Fruit fly (Drosophila melanogaster) whole organism, embryonic: Measurements from ENCODE around the gene CG3368.

Source experiments
- Aef1 ChIP-seq: fragments of 200-800 bp; sonication (Bioruptor generic); IDR thresholded peaks from 3 replicates; pipeline ENCODE4 v1.3.6; 2022; ENCODE audit warnings: missing biosample characterization, missing genetic modification characterization
- Atf3 ChIP-seq: fragments of 200-800 bp; sonication (Bioruptor generic); optimal IDR thresholded peaks from 3 replicates; lab custom pipeline; 2016; ENCODE audit warnings: missing biosample characterization, missing genetic modification characterization
- CG10267 ChIP-seq: fragments of 200-800 bp; sonication (Bioruptor generic); optimal IDR thresholded peaks from 2 replicates; lab custom pipeline; 2018; ENCODE audit warnings: missing biosample characterization, mild to moderate bottlenecking, missing genetic modification characterization, moderate library complexity
- CG10959 ChIP-seq: fragments of 200-800 bp; sonication (Bioruptor generic); IDR thresholded peaks from 2 replicates; pipeline ENCODE4 v1.3.6; 2022; ENCODE audit warnings: missing biosample characterization, missing genetic modification characterization
- CG10979 ChIP-seq: fragments of 200-800 bp; sonication (Bioruptor generic); optimal IDR thresholded peaks from 2 replicates; lab custom pipeline; 2018; ENCODE audit warnings: missing biosample characterization, mild to moderate bottlenecking, missing genetic modification characterization, moderate library complexity
- CG11398 ChIP-seq: fragments of 200-800 bp; sonication (Bioruptor generic); optimal IDR thresholded peaks from 2 replicates; lab custom pipeline; 2016; ENCODE audit warnings: missing biosample characterization, missing genetic modification characterization
- CG12299 ChIP-seq: fragments of 200-800 bp; sonication (Bioruptor generic); optimal IDR thresholded peaks from 2 replicates; lab custom pipeline; 2018; ENCODE audit warnings: missing biosample characterization, mild to moderate bottlenecking, missing genetic modification characterization
- CG12391 ChIP-seq: fragments of 200-800 bp; sonication (Bioruptor generic); optimal IDR thresholded peaks from 3 replicates; lab custom pipeline; 2018; ENCODE audit warnings: missing biosample characterization, mild to moderate bottlenecking, missing genetic modification characterization, moderate library complexity
- CG13894 ChIP-seq: fragments of 200-800 bp; sonication (Bioruptor generic); optimal IDR thresholded peaks from 3 replicates; lab custom pipeline; 2018; ENCODE audit warnings: missing biosample characterization, mild to moderate bottlenecking, missing genetic modification characterization, moderate library complexity
- CG15073 ChIP-seq: fragments of 200-800 bp; sonication (Bioruptor generic); optimal IDR thresholded peaks from 2 replicates; lab custom pipeline; 2016; ENCODE audit warnings: missing biosample characterization, missing genetic modification characterization
- CG17359 ChIP-seq: fragments of 200-800 bp; sonication (Bioruptor generic); optimal IDR thresholded peaks from 3 replicates; lab custom pipeline; 2018; ENCODE audit warnings: missing biosample characterization, mild to moderate bottlenecking, missing genetic modification characterization, moderate library complexity
- CG2202 ChIP-seq: fragments of 200-800 bp; sonication (Bioruptor generic); optimal IDR thresholded peaks from 2 replicates; lab custom pipeline; 2018; ENCODE audit warnings: missing biosample characterization, mild to moderate bottlenecking, missing genetic modification characterization
- CG34422 ChIP-seq: fragments of 200-800 bp; sonication (Bioruptor generic); IDR thresholded peaks from 3 replicates; pipeline ENCODE4 v1.3.6; 2022; ENCODE audit warnings: missing biosample characterization, missing genetic modification characterization
- CG5180 ChIP-seq: fragments of 200-800 bp; sonication (Bioruptor generic); optimal IDR thresholded peaks from 3 replicates; lab custom pipeline; 2017; ENCODE audit warnings: missing biosample characterization, missing genetic modification characterization, mild to moderate bottlenecking, moderate library complexity, missing genetic modification reagents
- CG5953 ChIP-seq: fragments of 200-800 bp; sonication (Bioruptor generic); IDR thresholded peaks from 2 replicates; pipeline ENCODE4 v1.3.6; 2022; ENCODE audit warnings: missing biosample characterization, missing genetic modification characterization
- CG6654 ChIP-seq: fragments of 200-800 bp; sonication (Bioruptor generic); optimal IDR thresholded peaks from 2 replicates; lab custom pipeline; 2017; ENCODE audit warnings: missing biosample characterization, mild to moderate bottlenecking, missing genetic modification characterization
- CG6765 ChIP-seq: fragments of 200-800 bp; sonication (Bioruptor generic); optimal IDR thresholded peaks from 3 replicates; lab custom pipeline; 2017; ENCODE audit warnings: missing biosample characterization, mild to moderate bottlenecking, missing genetic modification characterization
- CG6813 ChIP-seq: fragments of 200-800 bp; sonication (Bioruptor generic); optimal IDR thresholded peaks from 2 replicates; lab custom pipeline; 2017; ENCODE audit warnings: missing biosample characterization, missing genetic modification characterization, mild to moderate bottlenecking, moderate library complexity, missing genetic modification reagents
- CG7271 ChIP-seq: fragments of 200-800 bp; sonication (Bioruptor generic); optimal IDR thresholded peaks from 2 replicates; lab custom pipeline; 2018; ENCODE audit warnings: missing biosample characterization, mild to moderate bottlenecking, missing genetic modification characterization, moderate library complexity
- CG9609 ChIP-seq: fragments of 200-800 bp; sonication (Bioruptor generic); optimal IDR thresholded peaks from 3 replicates; lab custom pipeline; 2016; ENCODE audit warnings: missing biosample characterization, missing genetic modification characterization
- CG9932 ChIP-seq: fragments of 200-800 bp; sonication (Bioruptor generic); IDR thresholded peaks from 2 replicates; pipeline ENCODE4 v1.3.6; 2022; ENCODE audit warnings: missing biosample characterization, missing genetic modification characterization
- Dll ChIP-seq: fragments of 200-800 bp; sonication (Bioruptor generic); IDR thresholded peaks from 4 replicates; pipeline ENCODE4 v1.3.6; 2022; ENCODE audit warnings: missing biosample characterization, missing genetic modification characterization; ENCODE audit not compliant: partially characterized antibody
- Dp ChIP-seq: fragments of 200-800 bp; sonication (Bioruptor generic); optimal IDR thresholded peaks from 2 replicates; lab custom pipeline; 2018; ENCODE audit warnings: missing biosample characterization, mild to moderate bottlenecking, missing genetic modification characterization, moderate library complexity
- E2f1 ChIP-seq: fragments of 200-800 bp; sonication (Bioruptor generic); IDR thresholded peaks from 2 replicates; pipeline ENCODE4 v1.3.6; 2022; ENCODE audit warnings: missing biosample characterization, missing genetic modification characterization
- Eip74EF ChIP-seq, 2 experiments: fragments of 200-800 bp in 1 of 2; fragments of >200 bp in 1 of 2; sonication (Bioruptor generic) in 1 of 2; optimal IDR thresholded peaks; 2 replicates each; lab custom pipeline; 2017 to 2019; ENCODE audit warnings: missing biosample characterization in 2 of 2, missing genetic modification characterization in 2 of 2, mild to moderate bottlenecking in 1 of 2, moderate library complexity in 1 of 2
- Ets65A ChIP-seq: fragments of 200-800 bp; sonication (Bioruptor generic); peaks from one replicate; lab custom pipeline; 2016; ENCODE audit warnings: missing biosample characterization, missing genetic modification characterization
- H15 ChIP-seq: fragments of 200-800 bp; sonication (Bioruptor generic); IDR thresholded peaks from 3 replicates; pipeline ENCODE4 v1.3.6; 2022; ENCODE audit warnings: missing biosample characterization, missing genetic modification characterization
- Hr78 ChIP-seq, 2 experiments: fragments of 200-800 bp in 1 of 2; fragments of >200 bp in 1 of 2; sonication (Bioruptor generic) in 1 of 2; optimal IDR thresholded peaks; 2 replicates each; lab custom pipeline; 2017 to 2019; ENCODE audit warnings: missing biosample characterization in 2 of 2, missing genetic modification characterization in 2 of 2, mild to moderate bottlenecking in 1 of 2, moderate library complexity in 1 of 2
- MESR4 ChIP-seq: fragments of 200-800 bp; sonication (Bioruptor generic); optimal IDR thresholded peaks from 2 replicates; lab custom pipeline; 2018; ENCODE audit warnings: missing biosample characterization, mild to moderate bottlenecking, missing genetic modification characterization, moderate library complexity
- MTF-1 ChIP-seq: fragments of 200-800 bp; sonication (Bioruptor generic); optimal IDR thresholded peaks from 2 replicates; lab custom pipeline; 2018; ENCODE audit warnings: missing biosample characterization, mild to moderate bottlenecking, missing genetic modification characterization, borderline replicate concordance
- NK7.1 ChIP-seq: fragments of 200-800 bp; sonication (Bioruptor generic); optimal IDR thresholded peaks from 3 replicates; lab custom pipeline; 2016; ENCODE audit warnings: missing biosample characterization, missing genetic modification characterization
- Neu2 ChIP-seq: fragments of 200-800 bp; sonication (Bioruptor generic); optimal IDR thresholded peaks from 3 replicates; lab custom pipeline; 2016; ENCODE audit warnings: missing biosample characterization, missing genetic modification characterization, borderline replicate concordance
- Nf-YB ChIP-seq: fragments of 200-800 bp; sonication (Bioruptor generic); optimal IDR thresholded peaks from 3 replicates; lab custom pipeline; 2019; ENCODE audit warnings: missing biosample characterization, mild to moderate bottlenecking, missing genetic modification characterization, moderate library complexity
- Oli ChIP-seq: fragments of 200-800 bp; sonication (Bioruptor generic); optimal IDR thresholded peaks from 2 replicates; lab custom pipeline; 2018; ENCODE audit warnings: missing biosample characterization, mild to moderate bottlenecking, missing genetic modification characterization, moderate library complexity
- Six4 ChIP-seq: fragments of 200-800 bp; sonication (Bioruptor generic); optimal IDR thresholded peaks from 2 replicates; lab custom pipeline; 2016; ENCODE audit warnings: missing biosample characterization, missing genetic modification characterization
- Sox102F ChIP-seq: fragments of 200-800 bp; sonication (Bioruptor generic); optimal IDR thresholded peaks from 2 replicates; lab custom pipeline; 2018; ENCODE audit warnings: missing biosample characterization, mild to moderate bottlenecking, missing genetic modification characterization, moderate library complexity
- Ssrp ChIP-seq: fragments of 200-800 bp; sonication (Bioruptor generic); optimal IDR thresholded peaks from 2 replicates; lab custom pipeline; 2018; ENCODE audit warnings: missing biosample characterization, mild to moderate bottlenecking, missing genetic modification characterization, moderate library complexity
- Xrp1 ChIP-seq: fragments of 200-800 bp; sonication (Bioruptor generic); IDR thresholded peaks from 2 replicates; pipeline ENCODE4 v1.3.6; 2022; ENCODE audit warnings: missing biosample characterization, missing genetic modification characterization
- ash1 ChIP-seq: fragments of 200-800 bp; sonication (Bioruptor generic); optimal IDR thresholded peaks from 2 replicates; lab custom pipeline; 2018; ENCODE audit warnings: missing biosample characterization, mild to moderate bottlenecking, missing genetic modification characterization
- bowl ChIP-seq: fragments of 200-800 bp; sonication (Bioruptor generic); IDR thresholded peaks from 2 replicates; pipeline ENCODE4 v1.3.6; 2022; ENCODE audit warnings: missing biosample characterization, missing genetic modification characterization
- dmrt11E ChIP-seq: fragments of 200-800 bp; sonication (Bioruptor generic); optimal IDR thresholded peaks from 3 replicates; lab custom pipeline; 2018; ENCODE audit warnings: missing biosample characterization, mild to moderate bottlenecking, missing genetic modification characterization, moderate library complexity
- en ChIP-seq: fragments of 200-800 bp; sonication (Bioruptor generic); optimal IDR thresholded peaks from 2 replicates; lab custom pipeline; 2016; ENCODE audit warnings: missing biosample characterization, missing genetic modification characterization
- pita ChIP-seq: fragments of 200-800 bp; sonication (Bioruptor generic); optimal IDR thresholded peaks from 2 replicates; lab custom pipeline; 2017; ENCODE audit warnings: missing biosample characterization, mild to moderate bottlenecking, missing genetic modification characterization
- psq ChIP-seq: fragments of 200-800 bp; sonication (Bioruptor generic); optimal IDR thresholded peaks from 2 replicates; lab custom pipeline; 2017; ENCODE audit warnings: missing biosample characterization, missing genetic modification characterization
- sd ChIP-seq: fragments of 200-800 bp; sonication (Bioruptor generic); optimal IDR thresholded peaks from 3 replicates; lab custom pipeline; 2018; ENCODE audit warnings: missing biosample characterization, mild to moderate bottlenecking, missing genetic modification characterization, moderate library complexity
- sug ChIP-seq: fragments of 200-800 bp; optimal IDR thresholded peaks from 2 replicates; lab custom pipeline; 2019; ENCODE audit warnings: missing biosample characterization, mild to moderate bottlenecking, missing genetic modification characterization, moderate library complexity
- tap ChIP-seq: fragments of 200-800 bp; optimal IDR thresholded peaks from 3 replicates; lab custom pipeline; 2019; ENCODE audit warnings: missing biosample characterization, mild to moderate bottlenecking, missing genetic modification characterization, moderate library complexity
- tin ChIP-seq: fragments of 200-800 bp; sonication (Bioruptor generic); optimal IDR thresholded peaks from 3 replicates; lab custom pipeline; 2016; ENCODE audit warnings: missing biosample characterization, missing genetic modification characterization
- tna ChIP-seq: fragments of 200-800 bp; sonication (Bioruptor generic); IDR thresholded peaks from 2 replicates; pipeline ENCODE4 v1.3.6; 2022; ENCODE audit warnings: missing biosample characterization, missing genetic modification characterization; ENCODE audit not compliant: partially characterized antibody
- trh ChIP-seq: fragments of 200-800 bp; sonication (Bioruptor generic); optimal IDR thresholded peaks from 2 replicates; lab custom pipeline; 2016; ENCODE audit warnings: missing biosample characterization, missing genetic modification characterization

Gene CG3368

DNA sequence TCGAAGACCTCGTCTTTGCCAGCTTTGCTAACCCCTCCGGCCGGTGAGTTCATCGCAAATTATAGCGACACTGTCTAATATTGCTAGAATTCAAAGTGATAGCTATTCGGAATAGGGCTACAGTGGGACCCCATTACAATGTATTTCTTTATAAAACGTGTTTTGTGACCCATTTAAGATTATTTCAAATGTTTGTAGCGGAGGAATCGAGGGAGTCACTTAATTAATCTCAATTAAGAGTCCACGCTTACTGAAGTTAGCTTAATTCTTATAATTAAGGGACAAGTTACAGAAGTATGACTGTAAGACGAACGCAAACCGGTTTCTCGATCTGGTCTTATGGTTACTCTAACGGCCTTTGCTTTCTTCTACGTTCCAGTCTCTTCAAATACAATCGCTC, 6.1 kb downstream of the CG3368 start (continued):
- TF ChIP-seq sug (tag; lab: Kevin White, UChicago): no peak
- TF ChIP-seq psq (GFP tag; lab: Kevin White, UChicago): no peak
- TF ChIP-seq CG5953 (GFP tag; lab: Robert Waterston, UW): no peak
- no peak for TF ChIP-seq ash1 (GFP tag; lab: Kevin White, UChicago)
- peak; percentile 62 for TF ChIP-seq CG10979 (tag; lab: Kevin White, UChicago)
- peak; percentile 40; the same call in 1 of the 3 replicates for TF ChIP-seq Aef1 (GFP tag; lab: Robert Waterston, UW)
- no peak for TF ChIP-seq Eip74EF (GFP tag; optimal IDR thresholded peaks at IDR 0.05; lab: Kevin White, UChicago)
- no peak for TF ChIP-seq CG7271 (tag; lab: Kevin White, UChicago)
- no peak for TF ChIP-seq en
- no peak for TF ChIP-seq MESR4 (GFP tag; lab: Kevin White, UChicago)
- no peak for TF ChIP-seq CG9609
- no peak for TF ChIP-seq Hr78 (GFP tag; optimal IDR thresholded peaks at IDR 0.05; lab: Kevin White, UChicago)
- TF ChIP-seq CG15073 (GFP tag; lab: Kevin White, UChicago): no peak
- peak; percentile 54 for TF ChIP-seq CG13894 (tag; lab: Kevin White, UChicago)
- peak; percentile 11 for TF ChIP-seq tin (GFP tag; lab: Kevin White, UChicago)
- TF ChIP-seq CG9932: peak; percentile 76
- TF ChIP-seq tna: no peak
- no peak for TF ChIP-seq NK7.1
- peak; percentile 48 for TF ChIP-seq CG17359 (tag; lab: Kevin White, UChicago)
- TF ChIP-seq Neu2 (GFP tag; lab: Kevin White, UChicago): no peak
- peak; percentile 27 for TF ChIP-seq dmrt11E (tag; lab: Kevin White, UChicago)
- no peak for TF ChIP-seq CG12299
- no peak for TF ChIP-seq Nf-YB (GFP tag; lab: Kevin White, UChicago)
- peak; percentile 5 for TF ChIP-seq Six4 (GFP tag; lab: Kevin White, UChicago)
- TF ChIP-seq CG2202 (tag; lab: Kevin White, UChicago): no peak
- TF ChIP-seq H15: no peak
- TF ChIP-seq CG6813 (GFP tag; lab: Kevin White, UChicago): peak; percentile 24
- peak; percentile 42 for TF ChIP-seq CG12391 (tag; lab: Kevin White, UChicago)
- TF ChIP-seq Dp: no peak
- peak; percentile 23 for TF ChIP-seq Sox102F (GFP tag; lab: Kevin White, UChicago)
- TF ChIP-seq Oli (tag; lab: Kevin White, UChicago): peak; percentile 51
- no peak for TF ChIP-seq CG11398
- TF ChIP-seq Ssrp: peak; percentile 25
- no peak for TF ChIP-seq CG6765 (GFP tag; lab: Kevin White, UChicago)
- TF ChIP-seq CG10959 (GFP tag; lab: Robert Waterston, UW): no peak
- TF ChIP-seq Dll: no peak
- no peak for TF ChIP-seq MTF-1 (GFP tag; lab: Kevin White, UChicago)
- peak; percentile 36; the same call in 1 of the 3 replicates for TF ChIP-seq CG34422
- TF ChIP-seq E2f1 (GFP tag; lab: Robert Waterston, UW): 0 out of 2 replicates have a peak, but pooled peaks have one; percentile 19
- no peak for TF ChIP-seq pita
- peak; percentile 61 for TF ChIP-seq Ets65A
- TF ChIP-seq Xrp1 (GFP tag; lab: Robert Waterston, UW): peak; percentile 53; the same call in 1 of the 2 replicates
- TF ChIP-seq sd (tag; lab: Kevin White, UChicago): peak; percentile 36
- TF ChIP-seq tap (tag; lab: Kevin White, UChicago): no peak
- no peak for TF ChIP-seq CG5180 (GFP tag; lab: Kevin White, UChicago)
- TF ChIP-seq bowl (GFP tag; lab: Robert Waterston, UW): no peak
- TF ChIP-seq CG6654: no peak
- TF ChIP-seq trh (GFP tag; lab: Kevin White, UChicago): no peak
- no peak for TF ChIP-seq Atf3 (GFP tag; lab: Kevin White, UChicago)
- peak; percentile 17 for TF ChIP-seq CG10267 (tag; lab: Kevin White, UChicago)
